Worm (Caenorhabditis elegans) whole organism, L1 larva: ENCODE results near the gene ZK1321.1.

Experiments used
- C16A3.4 ChIP-seq: fragments of 150-350 bp; optimal IDR thresholded peaks from 2 replicates; lab custom pipeline; 2014; ENCODE audit warnings: missing biosample characterization, missing genetic modification characterization
- C34B4.2 ChIP-seq: sonication (generic microtip); optimal IDR thresholded peaks from 2 replicates; lab custom pipeline; 2017; ENCODE audit warnings: mild to moderate bottlenecking, missing genetic modification characterization, missing compliant biosample characterization
- alr-1 ChIP-seq: fragments of 200-800 bp; sonication (Bioruptor generic); optimal IDR thresholded peaks from 2 replicates; lab custom pipeline; 2018; ENCODE audit warnings: borderline replicate concordance, mild to moderate bottlenecking, missing genetic modification characterization, missing compliant biosample characterization
- aly-2 ChIP-seq: fragments of 150-350 bp; optimal IDR thresholded peaks from 2 replicates; lab custom pipeline; 2014; ENCODE audit warnings: missing biosample characterization, missing genetic modification characterization
- ama-1 ChIP-seq: fragments of 150-350 bp; optimal IDR thresholded peaks from 2 replicates; lab custom pipeline; 2014
- ceh-63 ChIP-seq: fragments of 200-800 bp; sonication (Bioruptor generic); optimal IDR thresholded peaks from 2 replicates; lab custom pipeline; 2018; ENCODE audit warnings: mild to moderate bottlenecking, missing genetic modification characterization, missing compliant biosample characterization
- dpl-1 ChIP-seq, 3 experiments: fragments of 150-350 bp in 2 of 3; sonication (generic microtip) in 1 of 3; optimal IDR thresholded peaks; 2 replicates each; lab custom pipeline; 2014 to 2017; ENCODE audit warnings: missing biosample characterization in 3 of 3, missing genetic modification characterization in 3 of 3, missing genetic modification reagents in 3 of 3
- dsc-1 ChIP-seq: sonication (generic microtip); optimal IDR thresholded peaks from 2 replicates; lab custom pipeline; 2016; ENCODE audit warnings: mild to moderate bottlenecking, missing genetic modification characterization, missing compliant biosample characterization
- efl-1 ChIP-seq, 4 experiments: fragments of 150-350 bp; optimal IDR thresholded peaks in 3 of 4; peaks in 1 of 4; 1 replicate in 1 of 4; 2 replicates in 3 of 4; lab custom pipeline; 2014; ENCODE audit warnings: missing biosample characterization in 2 of 4, missing genetic modification characterization in 2 of 4, missing genetic modification reagents in 2 of 4
- efl-3 ChIP-seq: fragments of 200-800 bp; sonication (Bioruptor generic); optimal IDR thresholded peaks from 2 replicates; lab custom pipeline; 2018; ENCODE audit warnings: mild to moderate bottlenecking, missing genetic modification characterization, missing compliant biosample characterization
- egl-13 ChIP-seq: sonication (generic microtip); optimal IDR thresholded peaks from 2 replicates; lab custom pipeline; 2016; ENCODE audit warnings: missing genotype, missing genetic modification reagents, missing genetic modification characterization, missing compliant biosample characterization
- elt-2 ChIP-seq: sonication (generic microtip); optimal IDR thresholded peaks from 2 replicates; lab custom pipeline; 2016; ENCODE audit warnings: missing genetic modification characterization, mild to moderate bottlenecking, inconsistent platforms, missing compliant biosample characterization, missing genetic modification reagents
- elt-3 ChIP-seq, 6 experiments: fragments of 150-350 bp in 1 of 6; sonication (generic microtip); optimal IDR thresholded peaks; 2 replicates each; lab custom pipeline; 2017 to 2018; ENCODE audit warnings: missing biosample characterization in 6 of 6, missing genetic modification characterization in 6 of 6, inconsistent platforms in 1 of 6
- ets-5 ChIP-seq: fragments of 200-800 bp; sonication (Bioruptor generic); IDR thresholded peaks from 2 replicates; pipeline ENCODE4 v1.3.6; 2022; ENCODE audit warnings: missing genetic modification characterization, missing compliant biosample characterization
- fkh-10 ChIP-seq: sonication (generic microtip); optimal IDR thresholded peaks from 2 replicates; lab custom pipeline; 2017; ENCODE audit warnings: missing biosample characterization, missing genetic modification reagents, missing genetic modification characterization
- fkh-4 ChIP-seq: sonication (generic microtip); optimal IDR thresholded peaks from 2 replicates; lab custom pipeline; 2016; ENCODE audit warnings: missing compliant biosample characterization, missing genetic modification characterization, borderline replicate concordance
- fkh-8 ChIP-seq: sonication (generic microtip); optimal IDR thresholded peaks from 2 replicates; lab custom pipeline; 2016; ENCODE audit warnings: mild to moderate bottlenecking, missing genetic modification characterization, missing compliant biosample characterization
- grh-1 ChIP-seq: fragments of 200-800 bp; sonication (Bioruptor generic); IDR thresholded peaks from 2 replicates; pipeline ENCODE4 v1.3.6; 2022; ENCODE audit warnings: missing genetic modification reagents, missing genetic modification characterization, missing compliant biosample characterization
- hlh-17 ChIP-seq: fragments of 200-800 bp; sonication (Bioruptor generic); optimal IDR thresholded peaks from 2 replicates; lab custom pipeline; 2018; ENCODE audit warnings: missing genetic modification characterization, mild to moderate bottlenecking, missing compliant biosample characterization, moderate library complexity, borderline replicate concordance
- hlh-4 ChIP-seq: sonication (generic microtip); optimal IDR thresholded peaks from 2 replicates; lab custom pipeline; 2016; ENCODE audit warnings: mild to moderate bottlenecking, missing genetic modification characterization, missing compliant biosample characterization
- irx-1 ChIP-seq: sonication (generic microtip); optimal IDR thresholded peaks from 2 replicates; lab custom pipeline; 2016; ENCODE audit warnings: missing genetic modification characterization, missing compliant biosample characterization
- lin-15B ChIP-seq: fragments of 150-350 bp; sonication (generic microtip); optimal IDR thresholded peaks from 3 replicates; lab custom pipeline; 2014; ENCODE audit warnings: missing biosample characterization, missing genetic modification characterization
- lin-35 ChIP-seq, 2 experiments: fragments of 150-350 bp; optimal IDR thresholded peaks; 2 replicates each; lab custom pipeline; 2014; ENCODE audit warnings: missing biosample characterization in 2 of 2, missing genetic modification characterization in 2 of 2, missing genetic modification reagents in 2 of 2
- lir-3 ChIP-seq: sonication (generic microtip); optimal IDR thresholded peaks from 2 replicates; lab custom pipeline; 2016; ENCODE audit warnings: mild to moderate bottlenecking, missing genetic modification characterization, moderate library complexity, missing compliant biosample characterization; ENCODE audit not compliant: poor library complexity
- lsy-2 ChIP-seq, 2 experiments: fragments of 150-350 bp; optimal IDR thresholded peaks; 2 replicates each; lab custom pipeline; 2014; ENCODE audit warnings: missing biosample characterization in 2 of 2, missing genetic modification characterization in 2 of 2
- mab-9 ChIP-seq: fragments of 200-800 bp; sonication (Bioruptor generic); IDR thresholded peaks from 2 replicates; pipeline ENCODE4 v1.3.6; 2022; ENCODE audit warnings: missing genetic modification reagents, missing genetic modification characterization, missing compliant biosample characterization
- mdl-1 ChIP-seq, 2 experiments: fragments of 150-350 bp; optimal IDR thresholded peaks; 2 replicates each; lab custom pipeline; 2014 to 2017; ENCODE audit warnings: missing biosample characterization in 2 of 2, missing genetic modification characterization in 2 of 2, inconsistent platforms in 1 of 2
- mep-1 ChIP-seq: fragments of 150-350 bp; optimal IDR thresholded peaks from 2 replicates; lab custom pipeline; 2014; ENCODE audit warnings: missing biosample characterization, missing genetic modification characterization
- nhr-20 ChIP-seq: sonication (generic microtip); optimal IDR thresholded peaks from 2 replicates; lab custom pipeline; 2016; ENCODE audit warnings: mild to moderate bottlenecking, missing genetic modification characterization, missing compliant biosample characterization
- nhr-28 ChIP-seq: fragments of 150-350 bp; optimal IDR thresholded peaks from 2 replicates; lab custom pipeline; 2014; ENCODE audit warnings: missing biosample characterization, missing genetic modification characterization
- nhr-47 ChIP-seq: sonication (generic microtip); optimal IDR thresholded peaks from 2 replicates; lab custom pipeline; 2016; ENCODE audit warnings: mild to moderate bottlenecking, missing genetic modification characterization, moderate library complexity, missing compliant biosample characterization
- nhr-71 ChIP-seq: sonication (generic microtip); optimal IDR thresholded peaks from 2 replicates; lab custom pipeline; 2016; ENCODE audit warnings: mild to moderate bottlenecking, missing genetic modification characterization, moderate library complexity, missing compliant biosample characterization
- nhr-76 ChIP-seq: sonication (generic microtip); optimal IDR thresholded peaks from 2 replicates; lab custom pipeline; 2017; ENCODE audit warnings: missing biosample characterization, missing genetic modification characterization
- nhr-84 ChIP-seq: sonication (generic microtip); optimal IDR thresholded peaks from 2 replicates; lab custom pipeline; 2017; ENCODE audit warnings: missing biosample characterization, missing genetic modification characterization
- nhr-85 ChIP-seq: sonication (generic microtip); peaks from one replicate; lab custom pipeline; 2016; ENCODE audit warnings: missing genetic modification characterization, inconsistent platforms, missing compliant biosample characterization
- pag-3 ChIP-seq: sonication (generic microtip); optimal IDR thresholded peaks from 2 replicates; lab custom pipeline; 2017; ENCODE audit warnings: missing genetic modification characterization, mild to moderate bottlenecking, missing compliant biosample characterization, antibody characterized with exemption, borderline replicate concordance; ENCODE audit not compliant: insufficient read depth
- skn-1 ChIP-seq: fragments of 150-350 bp; optimal IDR thresholded peaks from 2 replicates; lab custom pipeline; 2014; ENCODE audit warnings: missing biosample characterization, missing genetic modification characterization
- swsn-7 ChIP-seq: sonication (generic microtip); optimal IDR thresholded peaks from 2 replicates; lab custom pipeline; 2016; ENCODE audit warnings: missing genetic modification characterization, missing compliant biosample characterization
- tbx-2 ChIP-seq: sonication (generic microtip); optimal IDR thresholded peaks from 2 replicates; lab custom pipeline; 2016; ENCODE audit warnings: missing genetic modification characterization, missing compliant biosample characterization
- unc-130 ChIP-seq: fragments of 150-350 bp; optimal IDR thresholded peaks from 2 replicates; lab custom pipeline; 2017; ENCODE audit warnings: missing biosample characterization, missing genetic modification characterization, inconsistent platforms
- unc-30 ChIP-seq: sonication (generic microtip); optimal IDR thresholded peaks from 2 replicates; lab custom pipeline; 2017; ENCODE audit warnings: missing biosample characterization, missing genetic modification characterization
- unc-98 ChIP-seq: fragments of 200-800 bp; sonication (Bioruptor generic); IDR thresholded peaks from 2 replicates; pipeline ENCODE4 v1.3.6; 2022; ENCODE audit warnings: missing genetic modification characterization, missing compliant biosample characterization
- vab-15 ChIP-seq: sonication (generic microtip); optimal IDR thresholded peaks from 2 replicates; lab custom pipeline; 2017; ENCODE audit warnings: missing genotype, mild to moderate bottlenecking, missing genetic modification characterization, missing compliant biosample characterization
- zag-1 ChIP-seq: fragments of 150-350 bp; optimal IDR thresholded peaks from 2 replicates; lab custom pipeline; 2014; ENCODE audit warnings: missing biosample characterization, missing genetic modification characterization
- zip-4 ChIP-seq: fragments of 200-800 bp; sonication (Bioruptor generic); optimal IDR thresholded peaks from 2 replicates; lab custom pipeline; 2018; ENCODE audit warnings: mild to moderate bottlenecking, missing genetic modification characterization, moderate library complexity, missing compliant biosample characterization
- ztf-11 ChIP-seq, 2 experiments: sonication (generic microtip); optimal IDR thresholded peaks; 2 replicates each; lab custom pipeline; 2016 to 2017; ENCODE audit warnings: missing genetic modification characterization in 2 of 2, missing biosample characterization in 1 of 2, missing compliant biosample characterization in 1 of 2
- ztf-4 ChIP-seq: fragments of 150-350 bp; optimal IDR thresholded peaks from 2 replicates; lab custom pipeline; 2014; ENCODE audit warnings: missing biosample characterization, missing genetic modification characterization

The ZK1321.1 gene

ce11 chrII:9740552-9740951 is 13.3 kb upstream of the ZK1321.1 start:
- TF ChIP-seq skn-1 (no peak), zag-1 (tag; lab: Kevin White, UChicago) (no peak), egl-13 (tag; lab: Kevin White, UChicago) (no peak), elt-2 (tag; lab: Kevin White, UChicago) (peak; percentile 14), unc-30 (no peak), fkh-10 (GFP tag; lab: Kevin White, UChicago) (no peak), efl-1 (optimal IDR thresholded peaks at IDR 0.05; lab: Kevin White, UChicago) (no peak), efl-1 (GFP tag; optimal IDR thresholded peaks at IDR 0.05 in 1 of 2; lab: Kevin White, UChicago) (peak in 1 of 2 experiments; percentile 46), nhr-71 (no peak), fkh-4 (tag; lab: Kevin White, UChicago) (no peak), lsy-2 (tag; optimal IDR thresholded peaks at IDR 0.05; lab: Kevin White, UChicago) (peak in 1 of 2 experiments; percentile 53), efl-3 (GFP tag; lab: Kevin White, UChicago) (no peak), tbx-2 (tag; lab: Kevin White, UChicago) (no peak), mep-1 (tag; lab: Kevin White, UChicago) (no peak), nhr-84 (tag; lab: Kevin White, UChicago) (no peak), pag-3 (no peak), nhr-28 (tag; lab: Kevin White, UChicago) (no peak)

- TF ChIP-seq mab-9 (no peak), lir-3 (tag; lab: Kevin White, UChicago) (no peak), elt-3 (tag; optimal IDR thresholded peaks at IDR 0.05; lab: Kevin White, UChicago) (no peak), lin-35 (GFP tag; optimal IDR thresholded peaks at IDR 0.05; lab: Kevin White, UChicago) (no peak), ama-1 (lab: Kevin White, UChicago) (no peak), ceh-63 (GFP tag; lab: Kevin White, UChicago) (no peak), unc-98 (GFP tag; lab: Robert Waterston, UW) (no peak), zip-4 (GFP tag; lab: Kevin White, UChicago) (no peak), irx-1 (tag; lab: Kevin White, UChicago) (no peak), dpl-1 (GFP tag; optimal IDR thresholded peaks at IDR 0.05; lab: Kevin White, UChicago) (no peak), ztf-11 (tag; optimal IDR thresholded peaks at IDR 0.05; lab: Kevin White, UChicago) (no peak), elt-2 (tag; lab: Kevin White, UChicago) (no peak), C16A3.4 (tag; lab: Kevin White, UChicago) (no peak), unc-130 (tag; lab: Kevin White, UChicago) (no peak), mep-1 (tag; lab: Kevin White, UChicago) (no peak)
These were observed 12.4 kb upstream of the ZK1321.1 start for ce11 chrII:9741400-9741799.

ce11 chrII:9742784-9743183 is 11.0 kb upstream of the ZK1321.1 start, which contains the start of gene pno-1:
TSS of gene pno-1 (minus strand) at chrII:9742884.
- TF ChIP-seq vab-15, result no peak
- TF ChIP-seq unc-30, result no peak
- TF ChIP-seq nhr-47 (tag; lab: Kevin White, UChicago), result no peak
- TF ChIP-seq ets-5, result no peak
- TF ChIP-seq ztf-4 (tag; lab: Kevin White, UChicago), result no peak

- peak; percentile 77 for TF ChIP-seq swsn-7 (tag; lab: Kevin White, UChicago)
- TF ChIP-seq nhr-84 (tag; lab: Kevin White, UChicago), result no peak
- peak; percentile 62 for TF ChIP-seq fkh-8 (tag; lab: Kevin White, UChicago)
- TF ChIP-seq aly-2 (tag; lab: Kevin White, UChicago), result peak; percentile 65
- peak in 1 of 2 experiments; percentile 68 for TF ChIP-seq mdl-1 (tag; optimal IDR thresholded peaks at IDR 0.05; lab: Kevin White, UChicago)
- no peak for TF ChIP-seq hlh-4
- TF ChIP-seq hlh-17 (GFP tag; lab: Kevin White, UChicago), result no peak
- no peak for TF ChIP-seq C34B4.2 (tag; lab: Kevin White, UChicago)
- peak; percentile 93 for TF ChIP-seq nhr-85 (tag; lab: Kevin White, UChicago)
- TF ChIP-seq dsc-1 (tag; lab: Kevin White, UChicago), result peak; percentile 57
- TF ChIP-seq nhr-20 (tag; lab: Kevin White, UChicago), result peak; percentile 83
- peak; percentile 63 for TF ChIP-seq grh-1
- no peak for TF ChIP-seq nhr-76
- TF ChIP-seq lin-35 (GFP tag; optimal IDR thresholded peaks at IDR 0.05; lab: Kevin White, UChicago), result peak; percentile 83 to 87
- TF ChIP-seq nhr-47 (tag; lab: Kevin White, UChicago), result peak; percentile 80
- TF ChIP-seq alr-1 (tag; lab: Kevin White, UChicago), result no peak
- no peak for TF ChIP-seq unc-30
- peak; percentile 57 for TF ChIP-seq lin-15B (tag; lab: Kevin White, UChicago)
- TF ChIP-seq efl-3 (GFP tag; lab: Kevin White, UChicago), result no peak
These were observed 7.8 kb upstream of the ZK1321.1 start, which contains the start of the genes Y53C12B.1 and nos-3 for ce11 chrII:9746069-9746468. TSS of gene Y53C12B.1 (minus strand) at chrII:9746078. TSS of gene nos-3 (plus strand) at chrII:9746316.
